Worm (Caenorhabditis elegans): ENCODE measurements around the gene ztf-22.

DNA sequence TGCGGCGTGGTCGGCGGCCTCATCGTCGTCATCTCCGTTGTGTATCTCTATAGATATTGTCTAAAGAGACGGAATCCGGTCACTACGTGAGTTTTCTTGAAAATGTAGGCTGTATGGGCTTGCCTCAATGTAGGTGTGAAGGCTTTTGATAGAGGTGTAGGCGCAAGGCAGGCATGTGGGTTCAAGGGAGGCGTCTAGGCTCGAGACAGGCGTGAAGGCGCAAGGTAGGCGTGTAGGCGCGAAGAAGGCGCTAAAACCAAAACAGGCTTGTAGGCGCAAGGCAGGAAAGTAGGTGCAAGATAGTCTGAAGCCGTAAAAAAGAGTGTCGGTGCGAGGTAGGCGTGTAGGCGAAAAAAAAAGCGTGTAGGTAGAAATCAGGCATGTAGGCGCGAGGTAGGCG, 7.4 kb downstream of the ztf-22 start:
- TF ChIP-seq nhr-6 (tag; optimal IDR thresholded peaks at IDR 0.05) (no peak), egl-27 (tag; optimal IDR thresholded peaks at IDR 0.05) (no peak), elt-1 (tag; optimal IDR thresholded peaks at IDR 0.05) (no peak), snpc-4 (tag; optimal IDR thresholded peaks at IDR 0.05) (no peak), nhr-77 (tag; optimal IDR thresholded peaks at IDR 0.05) (no peak), mdl-1 (tag; optimal IDR thresholded peaks at IDR 0.05) (no peak), nhr-11 (tag; optimal IDR thresholded peaks at IDR 0.05) (no peak), aly-2 (tag; optimal IDR thresholded peaks at IDR 0.05) (no peak), R02D3.7 (tag; optimal IDR thresholded peaks at IDR 0.05) (no peak), ama-1 (optimal IDR thresholded peaks at IDR 0.05) (no peak), dmd-4 (tag; optimal IDR thresholded peaks at IDR 0.05) (no peak)

Data from whole organism, L2 larva.